Worm (Caenorhabditis elegans) whole organism, mixed stage, embryonic: ENCODE results near the gene csc-1.
A peak's percentile ranks its signal among the peaks of the same experiment; 100 is the strongest.

Experiments
- M03D4.4 ChIP-seq: sonication (generic microtip); optimal IDR thresholded peaks from 2 replicates; lab custom pipeline; 2017; ENCODE audit warnings: mild to moderate bottlenecking, missing genetic modification characterization, missing compliant biosample characterization
- blmp-1 ChIP-seq: fragments of 150-350 bp; optimal IDR thresholded peaks from 2 replicates; lab custom pipeline; 2014; ENCODE audit warnings: missing biosample characterization, missing genetic modification characterization
- ceh-39 ChIP-seq: fragments of 150-350 bp; optimal IDR thresholded peaks from 2 replicates; lab custom pipeline; 2014; ENCODE audit warnings: missing biosample characterization, missing genetic modification characterization
- ceh-83 ChIP-seq: fragments of 200-800 bp; sonication (Bioruptor generic); optimal IDR thresholded peaks from 2 replicates; lab custom pipeline; 2018; ENCODE audit warnings: mild to moderate bottlenecking, missing genetic modification characterization, missing compliant biosample characterization
- ces-1 ChIP-seq: fragments of 150-350 bp; optimal IDR thresholded peaks from 2 replicates; lab custom pipeline; 2014; ENCODE audit warnings: missing biosample characterization, missing genetic modification reagents, missing genetic modification characterization
- elt-1 ChIP-seq: sonication (generic microtip); optimal IDR thresholded peaks from 2 replicates; lab custom pipeline; 2017; ENCODE audit warnings: missing genetic modification characterization, mild to moderate bottlenecking, missing compliant biosample characterization, antibody characterized with exemption, moderate library complexity, borderline replicate concordance; ENCODE audit not compliant: insufficient read depth
- elt-3 ChIP-seq: fragments of 150-350 bp; optimal IDR thresholded peaks from 2 replicates; lab custom pipeline; 2014; ENCODE audit warnings: missing biosample characterization, missing genetic modification characterization
- flh-1 ChIP-seq: fragments of 200-800 bp; sonication (Bioruptor generic); optimal IDR thresholded peaks from 2 replicates; lab custom pipeline; 2018; ENCODE audit warnings: mild to moderate bottlenecking, missing genetic modification characterization, moderate library complexity, missing compliant biosample characterization
- ham-2 ChIP-seq: fragments of 200-800 bp; sonication (Bioruptor generic); optimal IDR thresholded peaks from 2 replicates; lab custom pipeline; 2018; ENCODE audit warnings: mild to moderate bottlenecking, missing genetic modification characterization, missing compliant biosample characterization
- hlh-1 ChIP-seq: fragments of 150-350 bp; optimal IDR thresholded peaks from 2 replicates; lab custom pipeline; 2014; ENCODE audit warnings: missing biosample characterization, missing genetic modification reagents, missing genetic modification characterization
- lin-32 ChIP-seq: fragments of 200-800 bp; sonication (Bioruptor generic); optimal IDR thresholded peaks from 2 replicates; lab custom pipeline; 2018; ENCODE audit warnings: mild to moderate bottlenecking, missing genetic modification characterization, missing compliant biosample characterization
- lsy-2 ChIP-seq: fragments of 150-350 bp; optimal IDR thresholded peaks from 2 replicates; lab custom pipeline; 2014; ENCODE audit warnings: missing biosample characterization, missing genetic modification characterization
- mab-5 ChIP-seq: fragments of 150-350 bp; optimal IDR thresholded peaks from 2 replicates; lab custom pipeline; 2014; ENCODE audit warnings: missing biosample characterization, missing genetic modification characterization
- mep-1 ChIP-seq: fragments of 150-350 bp; optimal IDR thresholded peaks from 2 replicates; lab custom pipeline; 2017; ENCODE audit warnings: missing biosample characterization, missing genetic modification reagents, missing genetic modification characterization, inconsistent platforms
- nhr-237 ChIP-seq: fragments of 150-350 bp; optimal IDR thresholded peaks from 2 replicates; lab custom pipeline; 2014; ENCODE audit warnings: missing biosample characterization, missing genetic modification characterization
- nhr-28 ChIP-seq: fragments of 150-350 bp; optimal IDR thresholded peaks from 2 replicates; lab custom pipeline; 2014; ENCODE audit warnings: missing biosample characterization, missing genetic modification characterization
- pha-4 ChIP-seq: fragments of 150-350 bp; optimal IDR thresholded peaks from 2 replicates; lab custom pipeline; 2018; ENCODE audit warnings: missing biosample characterization, missing genetic modification reagents, missing genetic modification characterization
- sem-2 ChIP-seq: fragments of 200-800 bp; sonication (Bioruptor generic); optimal IDR thresholded peaks from 2 replicates; lab custom pipeline; 2018; ENCODE audit warnings: mild to moderate bottlenecking, missing genetic modification characterization, missing compliant biosample characterization
- snpc-4 ChIP-seq: fragments of 150-350 bp; optimal IDR thresholded peaks from 2 replicates; lab custom pipeline; 2014; ENCODE audit warnings: missing biosample characterization, missing genetic modification characterization
- sptf-1 ChIP-seq: sonication (generic microtip); optimal IDR thresholded peaks from 2 replicates; lab custom pipeline; 2017; ENCODE audit warnings: mild to moderate bottlenecking, missing genetic modification characterization, moderate library complexity, missing compliant biosample characterization
- tbx-8 ChIP-seq: fragments of 200-800 bp; sonication (Bioruptor generic); optimal IDR thresholded peaks from 2 replicates; lab custom pipeline; 2018; ENCODE audit warnings: mild to moderate bottlenecking, missing genetic modification characterization, moderate library complexity, missing compliant biosample characterization
- unc-120 ChIP-seq: sonication (generic microtip); optimal IDR thresholded peaks from 2 replicates; lab custom pipeline; 2017; ENCODE audit warnings: missing genetic modification characterization, missing compliant biosample characterization; ENCODE audit not compliant: poor library complexity, severe bottlenecking
- unc-39 ChIP-seq: fragments of 150-350 bp; optimal IDR thresholded peaks from 2 replicates; lab custom pipeline; 2014; ENCODE audit warnings: missing biosample characterization, missing genetic modification characterization
- unc-62 ChIP-seq: fragments of 150-350 bp; optimal IDR thresholded peaks from 2 replicates; lab custom pipeline; 2014; ENCODE audit warnings: missing biosample characterization, missing genetic modification reagents, missing genetic modification characterization
- zip-8 ChIP-seq: fragments of 150-350 bp; optimal IDR thresholded peaks from 2 replicates; lab custom pipeline; 2014; ENCODE audit warnings: missing biosample characterization, missing genetic modification characterization
- ztf-11 ChIP-seq: fragments of 150-350 bp; optimal IDR thresholded peaks from 2 replicates; lab custom pipeline; 2014; ENCODE audit warnings: missing biosample characterization, missing genetic modification characterization

The csc-1 gene

ce11 chrII:13616000-13616399, 19.2 kb downstream of the csc-1 start, which contains the start of gene gst-14:
gst-14 (minus strand) TSS chrII:13616100.
- TF ChIP-seq ham-2 (GFP tag; lab: Kevin White, UChicago) (no peak), nhr-237 (no peak), elt-1 (no peak), unc-120 (tag; lab: Kevin White, UChicago) (no peak), unc-39 (tag; lab: Kevin White, UChicago) (no peak), mep-1 (tag; lab: Kevin White, UChicago) (no peak), ceh-39 (no peak), ztf-11 (tag; lab: Kevin White, UChicago) (no peak), ceh-83 (GFP tag; lab: Kevin White, UChicago) (no peak), sem-2 (GFP tag; lab: Kevin White, UChicago) (no peak), lsy-2 (no peak), ces-1 (GFP tag; lab: Kevin White, UChicago) (no peak), blmp-1 (no peak), nhr-28 (tag; lab: Kevin White, UChicago) (no peak)

ce11 chrII:13617808-13618207, 21.1 kb downstream of the csc-1 start, which contains the start of gene gst-12:
gst-12 (minus strand) TSS chrII:13618061.
- peak; percentile 24 for TF ChIP-seq unc-62
- TF ChIP-seq mep-1 (tag; lab: Kevin White, UChicago) = no peak
- no peak for TF ChIP-seq M03D4.4 (tag; lab: Kevin White, UChicago)
- TF ChIP-seq lin-32 = no peak
- no peak for TF ChIP-seq zip-8 (tag; lab: Kevin White, UChicago)
- TF ChIP-seq ces-1 (GFP tag; lab: Kevin White, UChicago) = no peak

- TF ChIP-seq zip-8 (tag; lab: Kevin White, UChicago) (no peak), ceh-83 (GFP tag; lab: Kevin White, UChicago) (no peak), tbx-8 (GFP tag; lab: Kevin White, UChicago) (no peak), nhr-237 (no peak), sptf-1 (tag; lab: Kevin White, UChicago) (no peak)
Observed at ce11 chrII:13624330-13624729, 27.6 kb downstream of the csc-1 start, which contains the start of gene gst-16. gst-16 (minus strand) TSS chrII:13624440.

- TF ChIP-seq hlh-1 (tag; lab: Kevin White, UChicago) = no peak
Observed at ce11 chrII:13627001-13627400, 30.2 kb downstream of the csc-1 start, which contains the start of gene gst-19. gst-19 (minus strand) TSS chrII:13627145.

- TF ChIP-seq zip-8 (tag; lab: Kevin White, UChicago) = no peak
- no peak for TF ChIP-seq ztf-11 (tag; lab: Kevin White, UChicago)
- TF ChIP-seq elt-3 (tag; lab: Kevin White, UChicago) = no peak
- no peak for TF ChIP-seq tbx-8 (GFP tag; lab: Kevin White, UChicago)
- TF ChIP-seq flh-1 = no peak
- TF ChIP-seq pha-4 = no peak
- TF ChIP-seq unc-62 = no peak
- no peak for TF ChIP-seq mab-5 (tag; lab: Kevin White, UChicago)
- no peak for TF ChIP-seq unc-39 (tag; lab: Kevin White, UChicago)
Observed at ce11 chrII:13630690-13631089, 33.9 kb downstream of the csc-1 start, which contains the start of the genes gst-17 and gst-18. gst-17 (minus strand) TSS chrII:13630790. gst-18 (minus strand) TSS chrII:13630887.

- TF ChIP-seq elt-1 (peak; percentile 77), snpc-4 (tag; lab: Kevin White, UChicago) (no peak)
- TF ChIP-seq, all 35 proteins: peak for 1
Observed at ce11 chrII:13632238-13632637, 35.5 kb downstream of the csc-1 start, which contains the start of gene tag-10. tag-10 (plus strand) TSS chrII:13632584.

ce11 chrII:13636596-13636995, 39.8 kb downstream of the csc-1 start:
- no peak for TF ChIP-seq ceh-83 (GFP tag; lab: Kevin White, UChicago)
- no peak for TF ChIP-seq mab-5 (tag; lab: Kevin White, UChicago)
- TF ChIP-seq zip-8 (tag; lab: Kevin White, UChicago) = no peak
- no peak for TF ChIP-seq elt-1
- no peak for TF ChIP-seq lin-32
- TF ChIP-seq nhr-28 (tag; lab: Kevin White, UChicago) = no peak
- TF ChIP-seq nhr-237 = no peak
- no peak for TF ChIP-seq mep-1 (tag; lab: Kevin White, UChicago)
